Fruit fly (Drosophila melanogaster) whole organism, embryonic: ENCODE measurements around the gene comm.

Experiments used
- Atf-2 ChIP-seq: fragments of 200-800 bp; sonication (Bioruptor generic); optimal IDR thresholded peaks from 2 replicates; lab custom pipeline; 2016; ENCODE audit warnings: missing biosample characterization, missing genetic modification characterization
- Blimp-1 ChIP-seq: fragments of 200-800 bp; sonication (Bioruptor generic); optimal IDR thresholded peaks from 3 replicates; lab custom pipeline; 2018; ENCODE audit warnings: missing biosample characterization, missing genetic modification characterization, mild to moderate bottlenecking, moderate library complexity, missing genetic modification reagents
- CG11456 ChIP-seq: fragments of 200-800 bp; sonication (Bioruptor generic); IDR thresholded peaks from 3 replicates; pipeline ENCODE4 v1.3.6; 2022; ENCODE audit warnings: missing biosample characterization, missing genetic modification characterization
- CG11560 ChIP-seq: fragments of 200-800 bp; sonication (Bioruptor generic); IDR thresholded peaks from 3 replicates; pipeline ENCODE4 v1.3.6; 2022; ENCODE audit warnings: missing biosample characterization, missing genetic modification characterization
- CG12219 ChIP-seq: fragments of 200-800 bp; sonication (Bioruptor generic); optimal IDR thresholded peaks from 3 replicates; lab custom pipeline; 2018; ENCODE audit warnings: missing biosample characterization, mild to moderate bottlenecking, missing genetic modification characterization
- CG15696 ChIP-seq: fragments of 200-800 bp; sonication (Bioruptor generic); optimal IDR thresholded peaks from 2 replicates; lab custom pipeline; 2019; ENCODE audit warnings: missing biosample characterization, mild to moderate bottlenecking, missing genetic modification characterization, moderate library complexity
- CG2116 ChIP-seq: fragments of 200-800 bp; sonication (Bioruptor generic); optimal IDR thresholded peaks from 3 replicates; lab custom pipeline; 2018; ENCODE audit warnings: missing biosample characterization, mild to moderate bottlenecking, missing genetic modification characterization
- CG2678 ChIP-seq: fragments of 200-800 bp; sonication (Bioruptor generic); optimal IDR thresholded peaks from 3 replicates; lab custom pipeline; 2019; ENCODE audit warnings: missing biosample characterization, mild to moderate bottlenecking, missing genetic modification characterization, moderate library complexity
- CG31365 ChIP-seq: fragments of 200-800 bp; sonication (Bioruptor generic); optimal IDR thresholded peaks from 2 replicates; lab custom pipeline; 2018; ENCODE audit warnings: missing biosample characterization, mild to moderate bottlenecking, missing genetic modification characterization
- CG31388 ChIP-seq: fragments of 200-800 bp; sonication (Bioruptor generic); optimal IDR thresholded peaks from 2 replicates; lab custom pipeline; 2016; ENCODE audit warnings: missing biosample characterization, missing genetic modification characterization
- CG33213 ChIP-seq: fragments of 200-800 bp; sonication (Bioruptor generic); optimal IDR thresholded peaks from 3 replicates; lab custom pipeline; 2016; ENCODE audit warnings: missing biosample characterization, missing genetic modification characterization
- CG33557 ChIP-seq: fragments of 200-800 bp; sonication (Bioruptor generic); optimal IDR thresholded peaks from 2 replicates; lab custom pipeline; 2019; ENCODE audit warnings: missing biosample characterization, mild to moderate bottlenecking, missing genetic modification characterization, moderate library complexity
- CG3995 ChIP-seq: fragments of 200-800 bp; sonication (Bioruptor generic); optimal IDR thresholded peaks from 3 replicates; lab custom pipeline; 2016; ENCODE audit warnings: missing biosample characterization, missing genetic modification characterization
- CG4424 ChIP-seq: fragments of 200-800 bp; sonication (Bioruptor generic); optimal IDR thresholded peaks from 3 replicates; lab custom pipeline; 2016; ENCODE audit warnings: missing biosample characterization, missing genetic modification characterization
- CG6175 ChIP-seq: fragments of 200-800 bp; sonication (Bioruptor generic); IDR thresholded peaks from 3 replicates; pipeline ENCODE4 v1.3.6; 2022; ENCODE audit warnings: missing biosample characterization, missing genetic modification characterization
- CG6791 ChIP-seq: fragments of 200-800 bp; sonication (Bioruptor generic); IDR thresholded peaks from 3 replicates; pipeline ENCODE4 v1.3.6; 2022; ENCODE audit warnings: missing biosample characterization, missing genetic modification characterization; ENCODE audit not compliant: partially characterized antibody
- CG7745 ChIP-seq: fragments of 200-800 bp; sonication (Bioruptor generic); optimal IDR thresholded peaks from 2 replicates; lab custom pipeline; 2018; ENCODE audit warnings: missing biosample characterization, mild to moderate bottlenecking, missing genetic modification characterization, moderate library complexity
- CG8089 ChIP-seq: fragments of 200-800 bp; sonication (Bioruptor generic); optimal IDR thresholded peaks from 3 replicates; lab custom pipeline; 2016; ENCODE audit warnings: missing biosample characterization, missing genetic modification characterization
- CTCF ChIP-seq: fragments of 200-800 bp; sonication (Bioruptor generic); optimal IDR thresholded peaks from 2 replicates; lab custom pipeline; 2017; ENCODE audit warnings: missing biosample characterization, mild to moderate bottlenecking, missing genetic modification characterization, moderate library complexity
- Dad ChIP-seq: fragments of 200-800 bp; sonication (Bioruptor generic); optimal IDR thresholded peaks from 3 replicates; lab custom pipeline; 2016; ENCODE audit warnings: missing biosample characterization, missing genetic modification characterization
- Dek ChIP-seq: fragments of 200-800 bp; sonication (Bioruptor generic); optimal IDR thresholded peaks from 3 replicates; lab custom pipeline; 2019; ENCODE audit warnings: missing biosample characterization, mild to moderate bottlenecking, missing genetic modification characterization, moderate library complexity
- E2f2 ChIP-seq: fragments of 200-800 bp; sonication (Bioruptor generic); IDR thresholded peaks from 2 replicates; pipeline ENCODE4 v1.3.6; 2022; ENCODE audit warnings: missing biosample characterization, missing genetic modification characterization
- H2.0 ChIP-seq: fragments of 200-800 bp; sonication (Bioruptor generic); IDR thresholded peaks from 2 replicates; pipeline ENCODE4 v1.3.6; 2022; ENCODE audit warnings: missing biosample characterization, missing genetic modification characterization
- HLH4C ChIP-seq: fragments of 200-800 bp; sonication (Bioruptor generic); IDR thresholded peaks from 3 replicates; pipeline ENCODE4 v1.3.6; 2022; ENCODE audit warnings: missing biosample characterization, missing genetic modification characterization; ENCODE audit not compliant: partially characterized antibody
- Hr78 ChIP-seq, 2 experiments: fragments of 200-800 bp in 1 of 2; fragments of >200 bp in 1 of 2; sonication (Bioruptor generic) in 1 of 2; optimal IDR thresholded peaks; 2 replicates each; lab custom pipeline; 2017 to 2019; ENCODE audit warnings: missing biosample characterization in 2 of 2, missing genetic modification characterization in 2 of 2, mild to moderate bottlenecking in 1 of 2, moderate library complexity in 1 of 2
- Mrtf ChIP-seq: fragments of 200-800 bp; sonication (Bioruptor generic); IDR thresholded peaks from 3 replicates; pipeline ENCODE4 v1.3.6; 2022; ENCODE audit warnings: missing biosample characterization, missing genetic modification characterization
- NC2α ChIP-seq: fragments of 200-800 bp; sonication (Bioruptor generic); optimal IDR thresholded peaks from 2 replicates; lab custom pipeline; 2016; ENCODE audit warnings: missing biosample characterization, missing genetic modification characterization
- Nf-YB ChIP-seq: fragments of 200-800 bp; sonication (Bioruptor generic); optimal IDR thresholded peaks from 3 replicates; lab custom pipeline; 2019; ENCODE audit warnings: missing biosample characterization, mild to moderate bottlenecking, missing genetic modification characterization, moderate library complexity
- NfI ChIP-seq: fragments of 200-800 bp; sonication (Bioruptor generic); optimal IDR thresholded peaks from 3 replicates; lab custom pipeline; 2018; ENCODE audit warnings: missing biosample characterization, mild to moderate bottlenecking, missing genetic modification characterization, moderate library complexity
- Side ChIP-seq: fragments of 200-800 bp; sonication (Bioruptor generic); optimal IDR thresholded peaks from 2 replicates; lab custom pipeline; 2016; ENCODE audit warnings: missing biosample characterization, missing genetic modification characterization
- Vsx1 ChIP-seq: fragments of 200-800 bp; sonication (Bioruptor generic); optimal IDR thresholded peaks from 2 replicates; lab custom pipeline; 2017; ENCODE audit warnings: missing biosample characterization, mild to moderate bottlenecking, missing genetic modification characterization, missing genetic modification reagents
- Xrp1 ChIP-seq: fragments of 200-800 bp; sonication (Bioruptor generic); IDR thresholded peaks from 2 replicates; pipeline ENCODE4 v1.3.6; 2022; ENCODE audit warnings: missing biosample characterization, missing genetic modification characterization
- ato ChIP-seq: fragments of 200-800 bp; sonication (Bioruptor generic); IDR thresholded peaks from 2 replicates; pipeline ENCODE4 v1.3.6; 2022; ENCODE audit warnings: missing biosample characterization, missing genetic modification characterization; ENCODE audit not compliant: partially characterized antibody
- bigmax ChIP-seq: fragments of 200-800 bp; sonication (Bioruptor generic); optimal IDR thresholded peaks from 2 replicates; lab custom pipeline; 2018; ENCODE audit warnings: missing biosample characterization, mild to moderate bottlenecking, missing genetic modification characterization
- chif ChIP-seq, 2 experiments: fragments of 200-800 bp; sonication (Bioruptor generic); optimal IDR thresholded peaks; 3 replicates each; lab custom pipeline; 2016; ENCODE audit warnings: missing biosample characterization in 2 of 2, missing genetic modification characterization in 2 of 2
- dati ChIP-seq: fragments of 200-800 bp; sonication (Bioruptor generic); IDR thresholded peaks from 2 replicates; pipeline ENCODE4 v1.3.6; 2022; ENCODE audit warnings: missing biosample characterization, missing genetic modification characterization
- dpn ChIP-seq, 2 experiments: fragments of 200-800 bp; sonication (Bioruptor generic); optimal IDR thresholded peaks; 3 replicates each; lab custom pipeline; 2016; ENCODE audit warnings: missing biosample characterization in 2 of 2, missing genetic modification characterization in 2 of 2
- en ChIP-seq: fragments of 200-800 bp; sonication (Bioruptor generic); optimal IDR thresholded peaks from 2 replicates; lab custom pipeline; 2016; ENCODE audit warnings: missing biosample characterization, missing genetic modification characterization
- exex ChIP-seq: fragments of 200-800 bp; sonication (Bioruptor generic); optimal IDR thresholded peaks from 4 replicates; lab custom pipeline; 2018; ENCODE audit warnings: missing biosample characterization, mild to moderate bottlenecking, missing genetic modification characterization, moderate library complexity
- grau ChIP-seq: fragments of 200-800 bp; optimal IDR thresholded peaks from 3 replicates; lab custom pipeline; 2019; ENCODE audit warnings: missing biosample characterization, mild to moderate bottlenecking, missing genetic modification characterization, moderate library complexity
- lab ChIP-seq: fragments of 200-800 bp; sonication (Bioruptor generic); optimal IDR thresholded peaks from 3 replicates; lab custom pipeline; 2017; ENCODE audit warnings: missing biosample characterization, missing genetic modification characterization, mild to moderate bottlenecking, moderate library complexity, missing genetic modification reagents
- mld ChIP-seq: fragments of 200-800 bp; sonication (Bioruptor generic); IDR thresholded peaks from 3 replicates; pipeline ENCODE4 v1.3.6; 2022; ENCODE audit warnings: missing biosample characterization, missing genetic modification characterization; ENCODE audit not compliant: partially characterized antibody
- pum ChIP-seq: fragments of 200-800 bp; sonication (Bioruptor generic); optimal IDR thresholded peaks from 2 replicates; lab custom pipeline; 2016; ENCODE audit warnings: missing biosample characterization, missing genetic modification characterization
- ro ChIP-seq: fragments of 200-800 bp; sonication (Bioruptor generic); IDR thresholded peaks from 2 replicates; pipeline ENCODE4 v1.3.6; 2022; ENCODE audit warnings: missing biosample characterization, missing genetic modification characterization
- sd ChIP-seq: fragments of 200-800 bp; sonication (Bioruptor generic); optimal IDR thresholded peaks from 3 replicates; lab custom pipeline; 2018; ENCODE audit warnings: missing biosample characterization, mild to moderate bottlenecking, missing genetic modification characterization, moderate library complexity
- sens ChIP-seq: fragments of 200-800 bp; sonication (Bioruptor generic); peaks from one replicate; lab custom pipeline; 2016; ENCODE audit warnings: missing biosample characterization, missing genetic modification characterization
- sqz ChIP-seq: fragments of 200-800 bp; sonication (Bioruptor generic); optimal IDR thresholded peaks from 3 replicates; lab custom pipeline; 2018; ENCODE audit warnings: missing biosample characterization, mild to moderate bottlenecking, missing genetic modification characterization
- stwl ChIP-seq: fragments of 200-800 bp; sonication (Bioruptor generic); optimal IDR thresholded peaks from 3 replicates; lab custom pipeline; 2018; ENCODE audit warnings: missing biosample characterization, mild to moderate bottlenecking, missing genetic modification characterization, moderate library complexity
- vnd ChIP-seq: fragments of 200-800 bp; sonication (Bioruptor generic); IDR thresholded peaks from 3 replicates; pipeline ENCODE4 v1.3.6; 2022; ENCODE audit warnings: missing biosample characterization, missing genetic modification characterization; ENCODE audit not compliant: partially characterized antibody
- vvl ChIP-seq: fragments of 200-800 bp; sonication (Bioruptor generic); IDR thresholded peaks from 2 replicates; pipeline ENCODE4 v1.3.6; 2022; ENCODE audit warnings: missing biosample characterization, missing genetic modification characterization
- wor ChIP-seq: fragments of 200-800 bp; sonication (Bioruptor generic); IDR thresholded peaks from 2 replicates; pipeline ENCODE4 v1.3.6; 2022; ENCODE audit warnings: missing biosample characterization, missing genetic modification characterization
- z ChIP-seq: fragments of 200-800 bp; sonication (Bioruptor generic); IDR thresholded peaks from 3 replicates; pipeline ENCODE4 v1.3.6; 2022; ENCODE audit warnings: missing biosample characterization, missing genetic modification characterization

The comm gene

dm6 chr3L:15706199-15706598 lies 22.0 kb downstream of the comm start (continued):
- TF ChIP-seq wor (GFP tag; lab: Robert Waterston, UW): no peak
- no peak for TF ChIP-seq CG11456 (GFP tag; lab: Robert Waterston, UW)
- no peak for TF ChIP-seq NC2α
- TF ChIP-seq stwl (tag; lab: Kevin White, UChicago): no peak
- TF ChIP-seq HLH4C (GFP tag; lab: Robert Waterston, UW): no peak
- TF ChIP-seq CG6791 (GFP tag; lab: Robert Waterston, UW): no peak
- peak; percentile 41 for TF ChIP-seq vvl (GFP tag; lab: Robert Waterston, UW)
- TF ChIP-seq CG33557 (GFP tag; lab: Kevin White, UChicago): peak; percentile 53
- no peak for TF ChIP-seq z (GFP tag; lab: Robert Waterston, UW)
- peak; percentile 72 for TF ChIP-seq Blimp-1 (GFP tag; lab: Kevin White, UChicago)
- no peak for TF ChIP-seq CG33213
- TF ChIP-seq chif (GFP tag; optimal IDR thresholded peaks at IDR 0.05; lab: Kevin White, UChicago): no peak
- no peak for TF ChIP-seq grau (tag; lab: Kevin White, UChicago)
- peak; percentile 68 for TF ChIP-seq lab (GFP tag; lab: Kevin White, UChicago)
- TF ChIP-seq CG11560 (tag; lab: Robert Waterston, UW): no peak
- peak; percentile 47 for TF ChIP-seq CG15696
- TF ChIP-seq Vsx1 (GFP tag; lab: Kevin White, UChicago): peak; percentile 26
- TF ChIP-seq Xrp1 (GFP tag; lab: Robert Waterston, UW): no peak
- TF ChIP-seq Nf-YB: no peak
- TF ChIP-seq dpn (GFP tag; optimal IDR thresholded peaks at IDR 0.05; lab: Kevin White, UChicago): no peak
- no peak for TF ChIP-seq Mrtf (GFP tag; lab: Robert Waterston, UW)
- TF ChIP-seq Hr78 (GFP tag; optimal IDR thresholded peaks at IDR 0.05; lab: Kevin White, UChicago): peak in 1 of 2 experiments; percentile 59
- no peak for TF ChIP-seq CG4424 (GFP tag; lab: Kevin White, UChicago)
- no peak for TF ChIP-seq CG3995 (GFP tag; lab: Kevin White, UChicago)
- no peak for TF ChIP-seq sd
- TF ChIP-seq vnd (GFP tag; lab: Robert Waterston, UW): no peak
- no peak for TF ChIP-seq CG8089 (GFP tag; lab: Kevin White, UChicago)
- TF ChIP-seq dati (GFP tag; lab: Robert Waterston, UW): no peak
- TF ChIP-seq CG2678 (tag; lab: Kevin White, UChicago): peak; percentile 28
- TF ChIP-seq CG12219 (GFP tag; lab: Kevin White, UChicago): peak; percentile 33
- no peak for TF ChIP-seq E2f2 (GFP tag; lab: Robert Waterston, UW)
- no peak for TF ChIP-seq Dad (GFP tag; lab: Kevin White, UChicago)
- TF ChIP-seq sqz (GFP tag; lab: Kevin White, UChicago): peak; percentile 2
- TF ChIP-seq CTCF (GFP tag; lab: Kevin White, UChicago): no peak
- TF ChIP-seq NfI (GFP tag; lab: Kevin White, UChicago): no peak
- TF ChIP-seq CG6175: no peak
- TF ChIP-seq Dek (tag; lab: Kevin White, UChicago): no peak
- no peak for TF ChIP-seq en
- no peak for TF ChIP-seq mld (GFP tag; lab: Robert Waterston, UW)
- TF ChIP-seq CG31388 (GFP tag; lab: Kevin White, UChicago): no peak
- no peak for TF ChIP-seq pum (GFP tag; lab: Kevin White, UChicago)
- no peak for TF ChIP-seq Side (GFP tag; lab: Kevin White, UChicago)
- peak; percentile 19 for TF ChIP-seq CG7745 (tag; lab: Kevin White, UChicago)
- TF ChIP-seq ro (GFP tag; lab: Robert Waterston, UW): no peak
- peak; percentile 80 for TF ChIP-seq sens (GFP tag; lab: Kevin White, UChicago)
- peak; percentile 9 for TF ChIP-seq exex
- TF ChIP-seq Atf-2 (GFP tag; lab: Kevin White, UChicago): no peak
- TF ChIP-seq ato (GFP tag; lab: Robert Waterston, UW): no peak
- no peak for TF ChIP-seq CG2116 (GFP tag; lab: Kevin White, UChicago)
- no peak for TF ChIP-seq bigmax (GFP tag; lab: Kevin White, UChicago)
- TF ChIP-seq CG31365: no peak
- no peak for TF ChIP-seq H2.0 (GFP tag; lab: Robert Waterston, UW)
